Fruit fly (Drosophila melanogaster) whole organism, embryonic: ENCODE results near the gene ebd1.

Experiments used
- Atf6 ChIP-seq: fragments of 200-800 bp; sonication (Bioruptor generic); IDR thresholded peaks from 2 replicates; pipeline ENCODE4 v1.3.6; 2022; ENCODE audit warnings: missing biosample characterization, missing genetic modification characterization
- Bdp1 ChIP-seq: fragments of 200-800 bp; sonication (Bioruptor generic); optimal IDR thresholded peaks from 3 replicates; lab custom pipeline; 2016; ENCODE audit warnings: missing biosample characterization, missing genetic modification characterization
- CG10147 ChIP-seq: fragments of 200-800 bp; sonication (Bioruptor generic); optimal IDR thresholded peaks from 2 replicates; lab custom pipeline; 2019; ENCODE audit warnings: missing biosample characterization, mild to moderate bottlenecking, missing genetic modification characterization, moderate library complexity
- CG12155 ChIP-seq: fragments of 200-800 bp; sonication (Bioruptor generic); optimal IDR thresholded peaks from 3 replicates; lab custom pipeline; 2016; ENCODE audit warnings: missing biosample characterization, missing genetic modification characterization
- CG12219 ChIP-seq: fragments of 200-800 bp; sonication (Bioruptor generic); optimal IDR thresholded peaks from 3 replicates; lab custom pipeline; 2018; ENCODE audit warnings: missing biosample characterization, mild to moderate bottlenecking, missing genetic modification characterization
- CG14710 ChIP-seq: fragments of 200-800 bp; sonication (Bioruptor generic); optimal IDR thresholded peaks from 3 replicates; lab custom pipeline; 2019; ENCODE audit warnings: missing biosample characterization, mild to moderate bottlenecking, missing genetic modification characterization, moderate library complexity
- CG15269 ChIP-seq: fragments of 200-800 bp; sonication (Bioruptor generic); optimal IDR thresholded peaks from 2 replicates; lab custom pipeline; 2018; ENCODE audit warnings: missing biosample characterization, mild to moderate bottlenecking, missing genetic modification characterization, moderate library complexity
- CG17361 ChIP-seq: fragments of 200-800 bp; sonication (Bioruptor generic); IDR thresholded peaks from 3 replicates; pipeline ENCODE4 v1.3.6; 2022; ENCODE audit warnings: missing biosample characterization, missing genetic modification characterization
- CG17829 ChIP-seq: fragments of 200-800 bp; optimal IDR thresholded peaks from 2 replicates; lab custom pipeline; 2019; ENCODE audit warnings: missing biosample characterization, mild to moderate bottlenecking, missing genetic modification characterization, moderate library complexity
- CG1792 ChIP-seq: fragments of 200-800 bp; sonication (Bioruptor generic); optimal IDR thresholded peaks from 2 replicates; lab custom pipeline; 2016; ENCODE audit warnings: missing biosample characterization, missing genetic modification characterization
- CG2202 ChIP-seq: fragments of 200-800 bp; sonication (Bioruptor generic); optimal IDR thresholded peaks from 2 replicates; lab custom pipeline; 2018; ENCODE audit warnings: missing biosample characterization, mild to moderate bottlenecking, missing genetic modification characterization
- CG30020 ChIP-seq: fragments of 200-800 bp; optimal IDR thresholded peaks from 2 replicates; lab custom pipeline; 2019; ENCODE audit warnings: missing biosample characterization, mild to moderate bottlenecking, missing genetic modification characterization, moderate library complexity
- CG32532 ChIP-seq: fragments of 200-800 bp; sonication (Bioruptor generic); IDR thresholded peaks from 2 replicates; pipeline ENCODE4 v1.3.6; 2022; ENCODE audit warnings: missing biosample characterization, missing genetic modification characterization
- CG32772 ChIP-seq: fragments of 200-800 bp; sonication (Bioruptor generic); IDR thresholded peaks from 2 replicates; pipeline ENCODE4 v1.3.6; 2022; ENCODE audit warnings: missing biosample characterization, missing genetic modification characterization
- CG3281 ChIP-seq: fragments of 200-800 bp; sonication (Bioruptor generic); optimal IDR thresholded peaks from 3 replicates; lab custom pipeline; 2017; ENCODE audit warnings: missing biosample characterization, mild to moderate bottlenecking, missing genetic modification characterization
- CG42726 ChIP-seq: fragments of 200-800 bp; sonication (Bioruptor generic); IDR thresholded peaks from 2 replicates; pipeline ENCODE4 v1.3.6; 2022; ENCODE audit warnings: missing biosample characterization, missing genetic modification characterization; ENCODE audit not compliant: partially characterized antibody
- CG5245 ChIP-seq: fragments of 200-800 bp; sonication (Bioruptor generic); optimal IDR thresholded peaks from 3 replicates; lab custom pipeline; 2016; ENCODE audit warnings: missing biosample characterization, missing genetic modification characterization
- CG7556 ChIP-seq: fragments of 200-800 bp; sonication (Bioruptor generic); optimal IDR thresholded peaks from 2 replicates; lab custom pipeline; 2017; ENCODE audit warnings: missing biosample characterization, mild to moderate bottlenecking, missing genetic modification characterization
- CG9609 ChIP-seq: fragments of 200-800 bp; sonication (Bioruptor generic); optimal IDR thresholded peaks from 3 replicates; lab custom pipeline; 2016; ENCODE audit warnings: missing biosample characterization, missing genetic modification characterization
- CG9727 ChIP-seq: fragments of 200-800 bp; sonication (Bioruptor generic); optimal IDR thresholded peaks from 3 replicates; lab custom pipeline; 2017; ENCODE audit warnings: missing biosample characterization, mild to moderate bottlenecking, missing genetic modification characterization
- Dbx ChIP-seq: fragments of 200-800 bp; sonication (Bioruptor generic); IDR thresholded peaks from 3 replicates; pipeline ENCODE4 v1.3.6; 2022; ENCODE audit warnings: missing biosample characterization, missing genetic modification characterization
- GATAe ChIP-seq: fragments of 200-800 bp; sonication (Bioruptor generic); conservative IDR thresholded peaks from 2 replicates; pipeline ENCODE4 v1.3.6; 2022; ENCODE audit warnings: missing biosample characterization, missing genetic modification characterization
- Hey ChIP-seq: fragments of 200-800 bp; sonication (Bioruptor generic); optimal IDR thresholded peaks from 3 replicates; lab custom pipeline; 2018; ENCODE audit warnings: missing biosample characterization, mild to moderate bottlenecking, missing genetic modification characterization
- Hsf ChIP-seq: fragments of 200-800 bp; sonication (Bioruptor generic); optimal IDR thresholded peaks from 3 replicates; lab custom pipeline; 2016; ENCODE audit warnings: missing biosample characterization, missing genetic modification characterization
- NfI ChIP-seq: fragments of 200-800 bp; sonication (Bioruptor generic); optimal IDR thresholded peaks from 3 replicates; lab custom pipeline; 2018; ENCODE audit warnings: missing biosample characterization, mild to moderate bottlenecking, missing genetic modification characterization, moderate library complexity
- Oli ChIP-seq: fragments of 200-800 bp; sonication (Bioruptor generic); optimal IDR thresholded peaks from 2 replicates; lab custom pipeline; 2018; ENCODE audit warnings: missing biosample characterization, mild to moderate bottlenecking, missing genetic modification characterization, moderate library complexity
- Opbp ChIP-seq: fragments of 200-800 bp; sonication (Bioruptor generic); IDR thresholded peaks from 3 replicates; pipeline ENCODE4 v1.3.6; 2022; ENCODE audit warnings: missing biosample characterization, missing genetic modification characterization; ENCODE audit not compliant: partially characterized antibody
- Sin3A ChIP-seq: fragments of >200 bp; optimal IDR thresholded peaks from 2 replicates; lab custom pipeline; 2018
- Sry-δ ChIP-seq: fragments of 200-800 bp; sonication (Bioruptor generic); optimal IDR thresholded peaks from 2 replicates; lab custom pipeline; 2016; ENCODE audit warnings: missing biosample characterization, missing genetic modification characterization
- Trl ChIP-seq, 3 experiments: fragments of >200 bp in 2 of 3; fragments of 200-800 bp in 1 of 3; sonication (Bioruptor generic) in 1 of 3; optimal IDR thresholded peaks; 2 replicates in 1 of 3; 3 replicates in 2 of 3; lab custom pipeline; 2016 to 2017; ENCODE audit warnings: missing biosample characterization in 1 of 3, missing genetic modification characterization in 1 of 3
- br ChIP-seq: fragments of >200 bp; optimal IDR thresholded peaks from 2 replicates; lab custom pipeline; 2017
- chm ChIP-seq: fragments of 200-800 bp; sonication (Bioruptor generic); IDR thresholded peaks from 2 replicates; pipeline ENCODE4 v1.3.6; 2022; ENCODE audit warnings: missing biosample characterization, missing genetic modification characterization
- corto ChIP-seq: fragments of 200-800 bp; sonication (Bioruptor generic); optimal IDR thresholded peaks from 2 replicates; lab custom pipeline; 2016; ENCODE audit warnings: missing biosample characterization, mild to moderate bottlenecking, missing genetic modification characterization, moderate library complexity
- croc ChIP-seq: fragments of 200-800 bp; sonication (Bioruptor generic); conservative IDR thresholded peaks from 3 replicates; pipeline ENCODE4 v1.3.6; 2022; ENCODE audit warnings: missing biosample characterization, missing genetic modification characterization
- dmrt11E ChIP-seq: fragments of 200-800 bp; sonication (Bioruptor generic); optimal IDR thresholded peaks from 3 replicates; lab custom pipeline; 2018; ENCODE audit warnings: missing biosample characterization, mild to moderate bottlenecking, missing genetic modification characterization, moderate library complexity
- her ChIP-seq: fragments of 200-800 bp; sonication (Bioruptor generic); optimal IDR thresholded peaks from 2 replicates; lab custom pipeline; 2016; ENCODE audit warnings: missing biosample characterization, missing genetic modification characterization
- ind ChIP-seq: fragments of 200-800 bp; sonication (Bioruptor generic); optimal IDR thresholded peaks from 3 replicates; lab custom pipeline; 2016; ENCODE audit warnings: missing biosample characterization, missing genetic modification characterization
- klu ChIP-seq: fragments of 200-800 bp; sonication (Bioruptor generic); IDR thresholded peaks from 2 replicates; pipeline ENCODE4 v1.3.6; 2022; ENCODE audit warnings: missing biosample characterization, missing genetic modification characterization
- lola ChIP-seq, 3 experiments: fragments of >200 bp in 2 of 3; fragments of 200-800 bp in 1 of 3; sonication (Bioruptor generic) in 1 of 3; optimal IDR thresholded peaks; 2 replicates each; lab custom pipeline; 2017 to 2019; ENCODE audit warnings: missing biosample characterization in 3 of 3, missing genetic modification characterization in 3 of 3, mild to moderate bottlenecking in 1 of 3, moderate library complexity in 1 of 3
- mirr ChIP-seq: fragments of 200-800 bp; sonication (Bioruptor generic); optimal IDR thresholded peaks from 3 replicates; lab custom pipeline; 2018; ENCODE audit warnings: missing biosample characterization, mild to moderate bottlenecking, missing genetic modification characterization
- nerfin-2 ChIP-seq: fragments of 200-800 bp; sonication (Bioruptor generic); IDR thresholded peaks from 2 replicates; pipeline ENCODE4 v1.3.6; 2022; ENCODE audit warnings: missing biosample characterization, missing genetic modification characterization; ENCODE audit not compliant: partially characterized antibody
- repo ChIP-seq: fragments of 200-800 bp; sonication (Bioruptor generic); optimal IDR thresholded peaks from 2 replicates; lab custom pipeline; 2016; ENCODE audit warnings: missing biosample characterization, missing genetic modification characterization
- salm ChIP-seq: fragments of 200-800 bp; sonication (Bioruptor generic); optimal IDR thresholded peaks from 2 replicates; lab custom pipeline; 2018; ENCODE audit warnings: missing biosample characterization, mild to moderate bottlenecking, missing genetic modification characterization
- sc ChIP-seq, 3 experiments: fragments of >200 bp in 2 of 3; fragments of 200-800 bp in 1 of 3; sonication (Bioruptor generic) in 1 of 3; optimal IDR thresholded peaks; 2 replicates in 2 of 3; 3 replicates in 1 of 3; lab custom pipeline; 2017; ENCODE audit warnings: mild to moderate bottlenecking in 1 of 3, missing biosample characterization in 1 of 3, missing genetic modification characterization in 1 of 3, missing genetic modification reagents in 1 of 3
- scrt ChIP-seq: fragments of 200-800 bp; sonication (Bioruptor generic); optimal IDR thresholded peaks from 2 replicates; lab custom pipeline; 2018; ENCODE audit warnings: missing biosample characterization, mild to moderate bottlenecking, missing genetic modification characterization, moderate library complexity
- shn ChIP-seq: fragments of 200-800 bp; sonication (Bioruptor generic); optimal IDR thresholded peaks from 3 replicates; lab custom pipeline; 2016; ENCODE audit warnings: missing biosample characterization, missing genetic modification characterization
- slbo ChIP-seq: fragments of 200-800 bp; sonication (Bioruptor generic); IDR thresholded peaks from 2 replicates; pipeline ENCODE4 v1.3.6; 2022; ENCODE audit warnings: missing biosample characterization, missing genetic modification characterization
- tup ChIP-seq: fragments of 200-800 bp; sonication (Bioruptor generic); optimal IDR thresholded peaks from 2 replicates; lab custom pipeline; 2016; ENCODE audit warnings: missing biosample characterization, mild to moderate bottlenecking, missing genetic modification characterization, moderate library complexity
- zf30C ChIP-seq: fragments of 200-800 bp; sonication (Bioruptor generic); optimal IDR thresholded peaks from 3 replicates; lab custom pipeline; 2018; ENCODE audit warnings: missing biosample characterization, mild to moderate bottlenecking, missing genetic modification characterization

The ebd1 gene

DNA sequence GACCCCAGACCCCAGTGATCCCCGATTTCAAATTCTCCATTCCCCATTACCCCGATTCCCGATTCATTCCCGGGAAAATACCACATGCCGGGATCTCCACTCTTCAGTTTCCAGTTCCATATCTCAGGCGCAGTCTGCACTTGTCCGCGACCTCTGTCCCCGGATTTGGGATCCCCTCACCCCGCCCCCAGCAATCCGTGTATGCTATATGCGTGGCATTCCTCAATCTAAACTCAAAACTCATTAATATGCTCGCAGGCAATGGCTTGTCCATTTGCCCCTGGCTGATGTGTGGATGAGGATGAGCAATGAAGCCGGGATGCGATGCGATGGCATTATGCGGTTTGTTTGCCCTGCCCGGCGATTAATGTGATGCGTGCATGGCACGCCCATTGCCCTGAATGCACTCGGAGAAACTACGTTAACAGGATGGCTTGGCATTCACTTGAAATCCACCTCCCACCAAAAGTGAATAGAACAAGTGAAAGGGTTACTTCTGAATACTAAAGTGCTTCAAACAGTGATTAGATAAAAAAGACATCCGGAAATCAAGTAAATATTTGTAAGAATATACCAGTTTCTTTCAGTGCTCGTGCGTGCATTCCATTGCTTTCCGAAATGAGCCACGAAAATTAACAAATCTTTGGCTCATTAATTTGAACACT, 40.3 kb upstream of the ebd1 start (continued):
- TF ChIP-seq Bdp1 (GFP tag; lab: Kevin White, UChicago), result peak; percentile 43
- TF ChIP-seq nerfin-2 (GFP tag; lab: Robert Waterston, UW), result no peak
- TF ChIP-seq sc (optimal IDR thresholded peaks at IDR 0.05; lab: Kevin White, UChicago), result no peak
- TF ChIP-seq sc (GFP tag; optimal IDR thresholded peaks at IDR 0.05; lab: Kevin White, UChicago), result peak; percentile 87
- peak; percentile 33 for TF ChIP-seq Sry-δ (GFP tag; lab: Kevin White, UChicago)
- no peak for TF ChIP-seq br (lab: Kevin White, UChicago)
- no peak for TF ChIP-seq klu (GFP tag; lab: Robert Waterston, UW)
- no peak for TF ChIP-seq CG3281
- no peak for TF ChIP-seq Hey
- no peak for TF ChIP-seq Sin3A (lab: Kevin White, UChicago)
- TF ChIP-seq slbo, result no peak
- no peak for TF ChIP-seq CG42726
- TF ChIP-seq Oli (tag; lab: Kevin White, UChicago), result peak; percentile 74
- no peak for TF ChIP-seq mirr (GFP tag; lab: Kevin White, UChicago)
- TF ChIP-seq chm, result peak; percentile 94
- TF ChIP-seq salm (tag; lab: Kevin White, UChicago), result no peak
- peak in 1 of 3 experiments; percentile 96 for TF ChIP-seq lola (GFP tag; optimal IDR thresholded peaks at IDR 0.05; lab: Kevin White, UChicago)
- peak; percentile 93 for TF ChIP-seq CG17829 (tag; lab: Kevin White, UChicago)
- no peak for TF ChIP-seq Dbx (GFP tag; lab: Robert Waterston, UW)
- TF ChIP-seq CG30020, result peak; percentile 31
- TF ChIP-seq CG1792 (GFP tag; lab: Kevin White, UChicago), result peak; percentile 50
- TF ChIP-seq Hsf (GFP tag; lab: Kevin White, UChicago), result peak; percentile 76
- TF ChIP-seq CG2202 (tag; lab: Kevin White, UChicago), result peak; percentile 93
- peak; percentile 75 for TF ChIP-seq shn (GFP tag; lab: Kevin White, UChicago)
- peak; percentile 63 for TF ChIP-seq her (GFP tag; lab: Kevin White, UChicago)
- TF ChIP-seq CG9727, result peak; percentile 93
- no peak for TF ChIP-seq Atf6 (GFP tag; lab: Robert Waterston, UW)
- TF ChIP-seq tup (GFP tag; lab: Kevin White, UChicago), result peak; percentile 55
- TF ChIP-seq CG15269, result no peak
- peak; percentile 31 for TF ChIP-seq ind
- TF ChIP-seq croc (GFP tag; lab: Robert Waterston, UW), result peak; percentile 89
- TF ChIP-seq NfI (GFP tag; lab: Kevin White, UChicago), result no peak
- peak; percentile 91 for TF ChIP-seq CG5245 (GFP tag; lab: Kevin White, UChicago)
- no peak for TF ChIP-seq GATAe (GFP tag; lab: Robert Waterston, UW)
- TF ChIP-seq scrt (GFP tag; lab: Kevin White, UChicago), result no peak
- peak; percentile 85 for TF ChIP-seq CG9609 (GFP tag; lab: Kevin White, UChicago)
- no peak for TF ChIP-seq CG32532 (GFP tag; lab: Robert Waterston, UW)
- no peak for TF ChIP-seq Opbp (GFP tag; lab: Robert Waterston, UW)
- TF ChIP-seq CG32772 (GFP tag; lab: Robert Waterston, UW), result peak; percentile 85
- TF ChIP-seq repo (GFP tag; lab: Kevin White, UChicago), result peak; percentile 77
- no peak for TF ChIP-seq CG10147
- TF ChIP-seq CG14710 (tag; lab: Kevin White, UChicago), result peak; percentile 93
- TF ChIP-seq CG7556 (GFP tag; lab: Kevin White, UChicago), result peak; percentile 76
- peak; percentile 63 for TF ChIP-seq corto (GFP tag; lab: Kevin White, UChicago)
- peak; percentile 97 for TF ChIP-seq zf30C (GFP tag; lab: Kevin White, UChicago)
- peak; percentile 98 for TF ChIP-seq dmrt11E
- peak; percentile 66 for TF ChIP-seq CG12155 (GFP tag; lab: Kevin White, UChicago)
- peak; percentile 70 for TF ChIP-seq CG12219 (GFP tag; lab: Kevin White, UChicago)
- TF ChIP-seq CG17361 (GFP tag; lab: Robert Waterston, UW), result peak; percentile 82
- TF ChIP-seq Trl (optimal IDR thresholded peaks at IDR 0.05; lab: Kevin White, UChicago), result no peak
- TF ChIP-seq Trl (GFP tag; optimal IDR thresholded peaks at IDR 0.05; lab: Kevin White, UChicago), result peak; percentile 83
